Fruit fly (Drosophila melanogaster) whole organism, embryonic: ENCODE results near the gene Rpt6.

Experiments used
- CG10274 ChIP-seq: fragments of 200-800 bp; sonication (Bioruptor generic); optimal IDR thresholded peaks from 3 replicates; lab custom pipeline; 2017; ENCODE audit warnings: missing biosample characterization, mild to moderate bottlenecking, missing genetic modification characterization
- CG12744 ChIP-seq: fragments of 200-800 bp; sonication (Bioruptor generic); optimal IDR thresholded peaks from 2 replicates; lab custom pipeline; 2016; ENCODE audit warnings: missing biosample characterization, missing genetic modification characterization
- CG14965 ChIP-seq: fragments of 200-800 bp; sonication (Bioruptor generic); optimal IDR thresholded peaks from 2 replicates; lab custom pipeline; 2016; ENCODE audit warnings: missing biosample characterization, missing genetic modification characterization, borderline replicate concordance
- CG15269 ChIP-seq: fragments of 200-800 bp; sonication (Bioruptor generic); optimal IDR thresholded peaks from 2 replicates; lab custom pipeline; 2018; ENCODE audit warnings: missing biosample characterization, mild to moderate bottlenecking, missing genetic modification characterization, moderate library complexity
- CG15514 ChIP-seq: fragments of 200-800 bp; sonication (Bioruptor generic); optimal IDR thresholded peaks from 3 replicates; lab custom pipeline; 2017; ENCODE audit warnings: missing biosample characterization, missing genetic modification characterization, mild to moderate bottlenecking, moderate library complexity, missing genetic modification reagents
- CG15601 ChIP-seq: fragments of 200-800 bp; sonication (Bioruptor generic); optimal IDR thresholded peaks from 3 replicates; lab custom pipeline; 2019; ENCODE audit warnings: missing biosample characterization, mild to moderate bottlenecking, missing genetic modification characterization, moderate library complexity
- CG1602 ChIP-seq: fragments of 200-800 bp; sonication (Bioruptor generic); optimal IDR thresholded peaks from 3 replicates; lab custom pipeline; 2016; ENCODE audit warnings: missing biosample characterization, missing genetic modification characterization
- CG16863 ChIP-seq: fragments of 200-800 bp; sonication (Bioruptor generic); optimal IDR thresholded peaks from 3 replicates; lab custom pipeline; 2016; ENCODE audit warnings: missing biosample characterization, missing genetic modification characterization
- CG17361 ChIP-seq: fragments of 200-800 bp; sonication (Bioruptor generic); IDR thresholded peaks from 3 replicates; pipeline ENCODE4 v1.3.6; 2022; ENCODE audit warnings: missing biosample characterization, missing genetic modification characterization
- CG17612 ChIP-seq: fragments of 200-800 bp; sonication (Bioruptor generic); IDR thresholded peaks from 2 replicates; pipeline ENCODE4 v1.3.6; 2022; ENCODE audit warnings: missing biosample characterization, missing genetic modification characterization
- CG1792 ChIP-seq: fragments of 200-800 bp; sonication (Bioruptor generic); optimal IDR thresholded peaks from 2 replicates; lab custom pipeline; 2016; ENCODE audit warnings: missing biosample characterization, missing genetic modification characterization
- CG18476 ChIP-seq: fragments of 200-800 bp; sonication (Bioruptor generic); optimal IDR thresholded peaks from 2 replicates; lab custom pipeline; 2016; ENCODE audit warnings: missing biosample characterization, mild to moderate bottlenecking, missing genetic modification characterization
- CG2199 ChIP-seq: fragments of 200-800 bp; sonication (Bioruptor generic); IDR thresholded peaks from 3 replicates; pipeline ENCODE4 v1.3.6; 2022; ENCODE audit warnings: missing biosample characterization, missing genetic modification characterization
- CG30431 ChIP-seq: fragments of 200-800 bp; sonication (Bioruptor generic); optimal IDR thresholded peaks from 2 replicates; lab custom pipeline; 2017; ENCODE audit warnings: missing biosample characterization, missing genetic modification characterization
- CG33213 ChIP-seq: fragments of 200-800 bp; sonication (Bioruptor generic); optimal IDR thresholded peaks from 3 replicates; lab custom pipeline; 2016; ENCODE audit warnings: missing biosample characterization, missing genetic modification characterization
- CG4282 ChIP-seq: fragments of 200-800 bp; sonication (Bioruptor generic); optimal IDR thresholded peaks from 2 replicates; lab custom pipeline; 2016; ENCODE audit warnings: missing biosample characterization, missing genetic modification characterization
- CG6272 ChIP-seq: fragments of 200-800 bp; sonication (Bioruptor generic); IDR thresholded peaks from 2 replicates; pipeline ENCODE4 v1.3.6; 2022; ENCODE audit warnings: missing biosample characterization, missing genetic modification characterization
- CG7556 ChIP-seq: fragments of 200-800 bp; sonication (Bioruptor generic); optimal IDR thresholded peaks from 2 replicates; lab custom pipeline; 2017; ENCODE audit warnings: missing biosample characterization, mild to moderate bottlenecking, missing genetic modification characterization
- CG7987 ChIP-seq: fragments of 200-800 bp; sonication (Bioruptor generic); optimal IDR thresholded peaks from 2 replicates; lab custom pipeline; 2018; ENCODE audit warnings: missing biosample characterization, mild to moderate bottlenecking, missing genetic modification characterization, moderate library complexity
- CG8765 ChIP-seq: fragments of 200-800 bp; sonication (Bioruptor generic); IDR thresholded peaks from 2 replicates; pipeline ENCODE4 v1.3.6; 2022; ENCODE audit warnings: missing biosample characterization, missing genetic modification characterization
- CG8944 ChIP-seq: fragments of 200-800 bp; sonication (Bioruptor generic); optimal IDR thresholded peaks from 3 replicates; lab custom pipeline; 2016; ENCODE audit warnings: missing biosample characterization, missing genetic modification characterization
- CG9797 ChIP-seq: fragments of 200-800 bp; sonication (Bioruptor generic); optimal IDR thresholded peaks from 3 replicates; lab custom pipeline; 2018; ENCODE audit warnings: missing biosample characterization, mild to moderate bottlenecking, missing genetic modification characterization
- Doc2 ChIP-seq: fragments of 200-800 bp; sonication (Bioruptor generic); IDR thresholded peaks from 2 replicates; pipeline ENCODE4 v1.3.6; 2022; ENCODE audit warnings: missing biosample characterization, missing genetic modification characterization
- Fer1 ChIP-seq: fragments of 200-800 bp; sonication (Bioruptor generic); optimal IDR thresholded peaks from 2 replicates; lab custom pipeline; 2017; ENCODE audit warnings: missing biosample characterization, mild to moderate bottlenecking, missing genetic modification characterization
- Fer2 ChIP-seq: fragments of 200-800 bp; sonication (Bioruptor generic); optimal IDR thresholded peaks from 2 replicates; lab custom pipeline; 2018; ENCODE audit warnings: missing biosample characterization, mild to moderate bottlenecking, missing genetic modification characterization, moderate library complexity
- Jarid2 ChIP-seq: fragments of 200-800 bp; sonication (Bioruptor generic); optimal IDR thresholded peaks from 3 replicates; lab custom pipeline; 2017; ENCODE audit warnings: mild to moderate bottlenecking, missing biosample characterization, missing genetic modification reagents, missing genetic modification characterization
- NC2β ChIP-seq: fragments of 200-800 bp; sonication (Bioruptor generic); optimal IDR thresholded peaks from 2 replicates; lab custom pipeline; 2016; ENCODE audit warnings: missing biosample characterization, missing genetic modification characterization
- Opbp ChIP-seq: fragments of 200-800 bp; sonication (Bioruptor generic); IDR thresholded peaks from 3 replicates; pipeline ENCODE4 v1.3.6; 2022; ENCODE audit warnings: missing biosample characterization, missing genetic modification characterization; ENCODE audit not compliant: partially characterized antibody
- Scr ChIP-seq: fragments of 200-800 bp; sonication (Bioruptor generic); IDR thresholded peaks from 2 replicates; pipeline ENCODE4 v1.3.6; 2022; ENCODE audit warnings: missing biosample characterization, missing genetic modification characterization; ENCODE audit not compliant: partially characterized antibody
- Sry-δ ChIP-seq: fragments of 200-800 bp; sonication (Bioruptor generic); optimal IDR thresholded peaks from 2 replicates; lab custom pipeline; 2016; ENCODE audit warnings: missing biosample characterization, missing genetic modification characterization
- Stat92E ChIP-seq, 3 experiments: fragments of >200 bp in 2 of 3; fragments of 200-800 bp in 1 of 3; sonication (Bioruptor generic) in 1 of 3; optimal IDR thresholded peaks; 2 replicates each; lab custom pipeline; 2017 to 2019; ENCODE audit warnings: missing biosample characterization in 3 of 3, missing genetic modification characterization in 3 of 3, mild to moderate bottlenecking in 1 of 3, moderate library complexity in 1 of 3
- al ChIP-seq: fragments of 200-800 bp; sonication (Bioruptor generic); IDR thresholded peaks from 2 replicates; pipeline ENCODE4 v1.3.6; 2022; ENCODE audit warnings: missing biosample characterization, missing genetic modification characterization
- ato ChIP-seq: fragments of 200-800 bp; sonication (Bioruptor generic); IDR thresholded peaks from 2 replicates; pipeline ENCODE4 v1.3.6; 2022; ENCODE audit warnings: missing biosample characterization, missing genetic modification characterization; ENCODE audit not compliant: partially characterized antibody
- cwo ChIP-seq: fragments of 200-800 bp; sonication (Bioruptor generic); optimal IDR thresholded peaks from 3 replicates; lab custom pipeline; 2017; ENCODE audit warnings: missing biosample characterization, missing genetic modification characterization, mild to moderate bottlenecking, moderate library complexity, missing genetic modification reagents
- dpn ChIP-seq, 2 experiments: fragments of 200-800 bp; sonication (Bioruptor generic); optimal IDR thresholded peaks; 3 replicates each; lab custom pipeline; 2016; ENCODE audit warnings: missing biosample characterization in 2 of 2, missing genetic modification characterization in 2 of 2
- exex ChIP-seq: fragments of 200-800 bp; sonication (Bioruptor generic); optimal IDR thresholded peaks from 4 replicates; lab custom pipeline; 2018; ENCODE audit warnings: missing biosample characterization, mild to moderate bottlenecking, missing genetic modification characterization, moderate library complexity
- fd96Cb ChIP-seq: fragments of 200-800 bp; sonication (Bioruptor generic); optimal IDR thresholded peaks from 2 replicates; lab custom pipeline; 2018; ENCODE audit warnings: missing biosample characterization, mild to moderate bottlenecking, missing genetic modification characterization, moderate library complexity
- insv ChIP-seq, 2 experiments: fragments of 200-800 bp; sonication (Bioruptor generic); optimal IDR thresholded peaks; 3 replicates each; lab custom pipeline; 2016 to 2018; ENCODE audit warnings: missing biosample characterization in 2 of 2, missing genetic modification characterization in 2 of 2
- inv ChIP-seq: fragments of 200-800 bp; sonication (Bioruptor generic); IDR thresholded peaks from 2 replicates; pipeline ENCODE4 v1.3.6; 2022; ENCODE audit warnings: missing biosample characterization, missing genetic modification characterization; ENCODE audit not compliant: partially characterized antibody
- ken ChIP-seq: fragments of 200-800 bp; sonication (Bioruptor generic); IDR thresholded peaks from 3 replicates; pipeline ENCODE4 v1.3.6; 2022; ENCODE audit warnings: missing biosample characterization, missing genetic modification characterization
- klu ChIP-seq: fragments of 200-800 bp; sonication (Bioruptor generic); IDR thresholded peaks from 2 replicates; pipeline ENCODE4 v1.3.6; 2022; ENCODE audit warnings: missing biosample characterization, missing genetic modification characterization
- kni ChIP-seq: fragments of 200-800 bp; sonication (Bioruptor generic); optimal IDR thresholded peaks from 3 replicates; lab custom pipeline; 2017; ENCODE audit warnings: mild to moderate bottlenecking, missing biosample characterization, missing genetic modification reagents, missing genetic modification characterization
- lab ChIP-seq: fragments of 200-800 bp; sonication (Bioruptor generic); optimal IDR thresholded peaks from 3 replicates; lab custom pipeline; 2017; ENCODE audit warnings: missing biosample characterization, missing genetic modification characterization, mild to moderate bottlenecking, moderate library complexity, missing genetic modification reagents
- lmd ChIP-seq: fragments of 200-800 bp; sonication (Bioruptor generic); IDR thresholded peaks from 2 replicates; pipeline ENCODE4 v1.3.6; 2022; ENCODE audit warnings: missing biosample characterization, missing genetic modification characterization
- nerfin-2 ChIP-seq: fragments of 200-800 bp; sonication (Bioruptor generic); IDR thresholded peaks from 2 replicates; pipeline ENCODE4 v1.3.6; 2022; ENCODE audit warnings: missing biosample characterization, missing genetic modification characterization; ENCODE audit not compliant: partially characterized antibody
- peb ChIP-seq: fragments of 200-800 bp; sonication (Bioruptor generic); IDR thresholded peaks from 2 replicates; pipeline ENCODE4 v1.3.6; 2022; ENCODE audit warnings: missing biosample characterization, missing genetic modification characterization
- shn ChIP-seq: fragments of 200-800 bp; sonication (Bioruptor generic); optimal IDR thresholded peaks from 3 replicates; lab custom pipeline; 2016; ENCODE audit warnings: missing biosample characterization, missing genetic modification characterization
- sr ChIP-seq: fragments of 200-800 bp; sonication (Bioruptor generic); IDR thresholded peaks from 3 replicates; pipeline ENCODE4 v1.3.6; 2022; ENCODE audit warnings: missing biosample characterization, missing genetic modification characterization
- z ChIP-seq: fragments of 200-800 bp; sonication (Bioruptor generic); IDR thresholded peaks from 3 replicates; pipeline ENCODE4 v1.3.6; 2022; ENCODE audit warnings: missing biosample characterization, missing genetic modification characterization

Rpt6 gene

DNA sequence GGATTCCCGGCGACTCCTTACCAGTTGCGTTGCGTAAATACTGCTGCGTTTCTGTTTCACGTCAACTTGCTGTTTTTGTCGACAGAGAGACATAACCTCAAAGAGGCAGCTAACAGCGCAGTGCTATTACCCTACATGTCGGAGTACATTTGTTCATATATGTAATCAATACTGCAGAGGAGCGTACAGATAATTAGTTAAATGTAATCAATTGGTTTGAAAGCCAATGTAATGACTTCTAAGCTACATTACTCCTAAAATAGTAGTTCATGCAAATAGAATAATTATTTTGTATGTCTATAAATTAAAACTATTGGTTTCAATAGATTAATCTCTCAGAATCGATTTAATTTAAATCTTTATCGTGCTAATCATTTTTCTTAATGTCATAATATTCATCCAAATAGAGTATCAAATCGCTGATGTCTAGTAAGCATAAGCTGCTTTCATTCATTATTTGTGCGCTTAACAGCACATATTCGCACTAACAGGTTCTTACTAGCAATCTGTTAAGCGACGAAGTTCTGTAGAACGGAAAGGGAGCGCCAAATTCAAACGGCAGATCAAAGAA, 3.4 kb downstream of the Rpt6 start, which contains the start of the genes SLIRP1 and anox (continued):
- TF ChIP-seq Stat92E (GFP tag; optimal IDR thresholded peaks at IDR 0.05; lab: Kevin White, UChicago) (peak in 1 of 3 experiments; percentile 46), CG18476 (GFP tag; lab: Kevin White, UChicago) (peak; percentile 80), lmd (peak; percentile 88), Opbp (GFP tag; lab: Robert Waterston, UW) (no peak), insv (GFP tag; optimal IDR thresholded peaks at IDR 0.05; lab: Kevin White, UChicago) (peak in 1 of 2 experiments; percentile 48), NC2β (peak; percentile 65), CG12744 (GFP tag; lab: Kevin White, UChicago) (peak; percentile 67), dpn (GFP tag; optimal IDR thresholded peaks at IDR 0.05; lab: Kevin White, UChicago) (peak; percentile 78 to 87), CG33213 (GFP tag; lab: Kevin White, UChicago) (peak; percentile 45), CG15269 (tag; lab: Kevin White, UChicago) (peak; percentile 89), shn (GFP tag; lab: Kevin White, UChicago) (peak; percentile 84), Scr (GFP tag; lab: Robert Waterston, UW) (no peak), CG2199 (GFP tag; lab: Robert Waterston, UW) (no peak), CG6272 (peak; percentile 48; the same call in 1 of the 2 replicates), sr (no peak), CG1602 (GFP tag; lab: Kevin White, UChicago) (peak; percentile 89), Jarid2 (GFP tag; lab: Kevin White, UChicago) (peak; percentile 44), kni (GFP tag; lab: Kevin White, UChicago) (peak; percentile 66), CG15601 (tag; lab: Kevin White, UChicago) (peak; percentile 86), CG30431 (peak; percentile 70), CG14965 (GFP tag; lab: Kevin White, UChicago) (no peak), Fer2 (tag; lab: Kevin White, UChicago) (peak; percentile 61), cwo (GFP tag; lab: Kevin White, UChicago) (peak; percentile 81), CG4282 (GFP tag; lab: Kevin White, UChicago) (no peak), lab (GFP tag; lab: Kevin White, UChicago) (peak; percentile 32), CG9797 (peak; percentile 14), CG15514 (GFP tag; lab: Kevin White, UChicago) (peak; percentile 68), CG7987 (GFP tag; lab: Kevin White, UChicago) (peak; percentile 66), Sry-δ (peak; percentile 30), Fer1 (GFP tag; lab: Kevin White, UChicago) (peak; percentile 87), Doc2 (GFP tag; lab: Robert Waterston, UW) (no peak), CG10274 (GFP tag; lab: Kevin White, UChicago) (peak; percentile 68), nerfin-2 (GFP tag; lab: Robert Waterston, UW) (no peak), z (GFP tag; lab: Robert Waterston, UW) (no peak), CG7556 (GFP tag; lab: Kevin White, UChicago) (peak; percentile 92), fd96Cb (tag; lab: Kevin White, UChicago) (peak; percentile 89), ken (GFP tag; lab: Robert Waterston, UW) (peak; percentile 65; the same call in 2 of the 3 replicates), inv (GFP tag; lab: Robert Waterston, UW) (no peak), CG8765 (GFP tag; lab: Robert Waterston, UW) (peak; percentile 49; the same call in 1 of the 2 replicates), peb (peak; percentile 70), al (GFP tag; lab: Robert Waterston, UW) (peak; percentile 55), CG1792 (GFP tag; lab: Kevin White, UChicago) (peak; percentile 18), CG17361 (GFP tag; lab: Robert Waterston, UW) (peak; percentile 95), CG8944 (GFP tag; lab: Kevin White, UChicago) (peak; percentile 60), CG16863 (peak; percentile 78), ato (no peak), CG17612 (no peak), exex (tag; lab: Kevin White, UChicago) (peak; percentile 79), klu (GFP tag; lab: Robert Waterston, UW) (peak; percentile 71)
